Fruit fly (Drosophila melanogaster): Measurements from ENCODE around the gene CG34453.

The CG34453 gene

dm6 chr3L:262724-263177 lies 29.6 kb upstream of the CG34453 start:
- TF ChIP-seq dac (GFP tag; optimal IDR thresholded peaks at IDR 0.05) = no peak
- TF ChIP-seq CG15336 (GFP tag; IDR thresholded peaks at IDR 0.05) = no peak
- no peak for TF ChIP-seq CG8119 (GFP tag; IDR thresholded peaks at IDR 0.05)
- no peak for TF ChIP-seq Eip93F (GFP tag; optimal IDR thresholded peaks at IDR 0.05)
- no peak for TF ChIP-seq CG6854 (GFP tag; optimal IDR thresholded peaks at IDR 0.05)
- TF ChIP-seq Sox102F (GFP tag; optimal IDR thresholded peaks at IDR 0.05) = no peak
- TF ChIP-seq Lpt (GFP tag; optimal IDR thresholded peaks at IDR 0.05) = no peak
- no peak for TF ChIP-seq Sox15 (GFP tag; optimal IDR thresholded peaks at IDR 0.05)
- TF ChIP-seq fkh (GFP tag; optimal IDR thresholded peaks at IDR 0.05) = peak; percentile 12
- TF ChIP-seq Met (GFP tag; optimal IDR thresholded peaks at IDR 0.05) = no peak
- TF ChIP-seq Gug (GFP tag; IDR thresholded peaks at IDR 0.05) = no peak
- TF ChIP-seq CG8319 (GFP tag; optimal IDR thresholded peaks at IDR 0.05) = no peak
- no peak for TF ChIP-seq CG9139 (GFP tag; optimal IDR thresholded peaks at IDR 0.05)
- no peak for TF ChIP-seq spab (GFP tag; optimal IDR thresholded peaks at IDR 0.05)
- TF ChIP-seq dsx (GFP tag; optimal IDR thresholded peaks at IDR 0.05; ENCODE audit: poor library complexity, severe bottlenecking) = peak; percentile 15
- no peak for TF ChIP-seq CG6163 (GFP tag; IDR thresholded peaks at IDR 0.05)
- no peak for TF ChIP-seq CG4318 (GFP tag; optimal IDR thresholded peaks at IDR 0.05)
- no peak for TF ChIP-seq lz (GFP tag; optimal IDR thresholded peaks at IDR 0.05)
- TF ChIP-seq CG16779 (tag; optimal IDR thresholded peaks at IDR 0.05) = no peak
- no peak for TF ChIP-seq CG11762 (GFP tag; optimal IDR thresholded peaks at IDR 0.05; ENCODE audit: insufficient read depth)
- peak; percentile 91 for TF ChIP-seq svp (GFP tag)
- TF ChIP-seq CG6808 (GFP tag; optimal IDR thresholded peaks at IDR 0.05) = no peak

dm6 chr3L:257618-258475 lies 24.7 kb upstream of the CG34453 start, which contains the start of the genes DIP2 and wac:
Gene DIP2 (minus strand): TSS chr3L:257954.
Gene wac (plus strand): TSS chr3L:258176.
- TF ChIP-seq lz (GFP tag; optimal IDR thresholded peaks at IDR 0.05) (peak; percentile 68), CG10631 (GFP tag; optimal IDR thresholded peaks at IDR 0.05) (peak; percentile 72), CG11902 (GFP tag; optimal IDR thresholded peaks at IDR 0.05) (peak; percentile 36), eg (GFP tag; IDR thresholded peaks at IDR 0.05) (no peak), CG3032 (tag; optimal IDR thresholded peaks at IDR 0.05) (peak; percentile 41), CG34406 (GFP tag; optimal IDR thresholded peaks at IDR 0.05) (no peak), fkh (GFP tag; optimal IDR thresholded peaks at IDR 0.05) (peak; percentile 68), CG11762 (GFP tag; optimal IDR thresholded peaks at IDR 0.05; ENCODE audit: insufficient read depth) (peak; percentile 28), vri (GFP tag; optimal IDR thresholded peaks at IDR 0.05) (peak; percentile 78), Sox15 (GFP tag; optimal IDR thresholded peaks at IDR 0.05) (peak; percentile 38), esn (GFP tag; optimal IDR thresholded peaks at IDR 0.05) (peak; percentile 78), dac (GFP tag; optimal IDR thresholded peaks at IDR 0.05) (no peak), acj6 (GFP tag; optimal IDR thresholded peaks at IDR 0.05) (peak; percentile 62), CG7368 (GFP tag; optimal IDR thresholded peaks at IDR 0.05) (peak; percentile 60), Sox14 (GFP tag; optimal IDR thresholded peaks at IDR 0.05) (peak; percentile 97), CG31627 (GFP tag; optimal IDR thresholded peaks at IDR 0.05) (peak; percentile 80), CG8319 (GFP tag; optimal IDR thresholded peaks at IDR 0.05) (peak; percentile 24), Gug (GFP tag; IDR thresholded peaks at IDR 0.05) (no peak), ss (GFP tag; optimal IDR thresholded peaks at IDR 0.05) (no peak), cyc (GFP tag; optimal IDR thresholded peaks at IDR 0.05) (peak; percentile 64), Eip93F (GFP tag; optimal IDR thresholded peaks at IDR 0.05) (peak; percentile 43)

dm6 chr3L:248226-248758 lies 15.1 kb upstream of the CG34453 start:
- TF ChIP-seq CG8632 (GFP tag; optimal IDR thresholded peaks at IDR 0.05) (no peak), Lpt (GFP tag; optimal IDR thresholded peaks at IDR 0.05) (no peak), CG3032 (tag; optimal IDR thresholded peaks at IDR 0.05) (no peak), dsx (GFP tag; optimal IDR thresholded peaks at IDR 0.05; ENCODE audit: poor library complexity, severe bottlenecking) (no peak)
